Worm (Caenorhabditis elegans) whole organism, L2 larva: ENCODE data around the gene pro-1.

Source experiments
- C34F6.9 ChIP-seq: fragments of 150-350 bp; optimal IDR thresholded peaks from 2 replicates; lab custom pipeline; 2014; ENCODE audit warnings: missing biosample characterization, missing genetic modification characterization
- R02D3.7 ChIP-seq: fragments of 150-350 bp; optimal IDR thresholded peaks from 2 replicates; lab custom pipeline; 2014; ENCODE audit warnings: missing biosample characterization, missing genetic modification characterization
- alr-1 ChIP-seq: fragments of 150-350 bp; optimal IDR thresholded peaks from 2 replicates; lab custom pipeline; 2014; ENCODE audit warnings: missing biosample characterization, missing genetic modification characterization
- ama-1 ChIP-seq: fragments of 150-350 bp; optimal IDR thresholded peaks from 2 replicates; lab custom pipeline; 2018; ENCODE audit warnings: inconsistent platforms
- blmp-1 ChIP-seq: sonication (generic microtip); optimal IDR thresholded peaks from 2 replicates; lab custom pipeline; 2017; ENCODE audit warnings: missing genetic modification characterization, mild to moderate bottlenecking, missing compliant biosample characterization, antibody characterized with exemption, moderate library complexity; ENCODE audit not compliant: insufficient read depth
- ceh-16 ChIP-seq: fragments of 150-350 bp; optimal IDR thresholded peaks from 2 replicates; lab custom pipeline; 2014; ENCODE audit warnings: missing biosample characterization, missing genetic modification characterization
- ceh-82 ChIP-seq: fragments of 150-350 bp; optimal IDR thresholded peaks from 2 replicates; lab custom pipeline; 2014; ENCODE audit warnings: missing biosample characterization, missing genetic modification characterization
- crh-2 ChIP-seq: sonication (generic microtip); optimal IDR thresholded peaks from 2 replicates; lab custom pipeline; 2017; ENCODE audit warnings: missing biosample characterization, missing genetic modification characterization
- dmd-4 ChIP-seq: sonication (generic microtip); optimal IDR thresholded peaks from 2 replicates; lab custom pipeline; 2017; ENCODE audit warnings: missing biosample characterization, missing genetic modification characterization
- egl-27 ChIP-seq: sonication (generic microtip); optimal IDR thresholded peaks from 3 replicates; lab custom pipeline; 2017; ENCODE audit warnings: missing biosample characterization, missing genetic modification reagents, missing genetic modification characterization
- elt-3 ChIP-seq: sonication (generic microtip); optimal IDR thresholded peaks from 2 replicates; lab custom pipeline; 2017; ENCODE audit warnings: missing biosample characterization, missing genetic modification characterization
- gmeb-1 ChIP-seq: fragments of 150-350 bp; optimal IDR thresholded peaks from 2 replicates; lab custom pipeline; 2014; ENCODE audit warnings: missing biosample characterization, missing genetic modification characterization
- lin-11 ChIP-seq: fragments of 150-350 bp; sonication (generic microtip); optimal IDR thresholded peaks from 2 replicates; lab custom pipeline; 2014; ENCODE audit warnings: missing biosample characterization, missing genetic modification characterization, inconsistent platforms, mixed read lengths
- lin-39 ChIP-seq: fragments of 150-350 bp; optimal IDR thresholded peaks from 2 replicates; lab custom pipeline; 2014; ENCODE audit warnings: missing biosample characterization, missing genetic modification reagents, missing genetic modification characterization
- lsy-2 ChIP-seq, 2 experiments: fragments of 150-350 bp in 1 of 2; sonication (generic microtip) in 1 of 2; optimal IDR thresholded peaks; 2 replicates each; lab custom pipeline; 2014 to 2017; ENCODE audit warnings: missing biosample characterization in 2 of 2, missing genetic modification characterization in 2 of 2
- mdl-1 ChIP-seq, 2 experiments: fragments of 150-350 bp in 1 of 2; sonication (generic microtip) in 1 of 2; optimal IDR thresholded peaks; 2 replicates each; lab custom pipeline; 2017; ENCODE audit warnings: missing biosample characterization in 2 of 2, missing genetic modification characterization in 2 of 2
- nhr-10 ChIP-seq: sonication (generic microtip); optimal IDR thresholded peaks from 2 replicates; lab custom pipeline; 2017; ENCODE audit warnings: missing biosample characterization, missing genetic modification characterization
- nhr-129 ChIP-seq: fragments of 150-350 bp; optimal IDR thresholded peaks from 2 replicates; lab custom pipeline; 2014; ENCODE audit warnings: missing biosample characterization, missing genetic modification characterization
- nhr-21 ChIP-seq: fragments of 150-350 bp; optimal IDR thresholded peaks from 2 replicates; lab custom pipeline; 2014; ENCODE audit warnings: missing biosample characterization, missing genetic modification characterization
- nhr-23 ChIP-seq: fragments of 150-350 bp; optimal IDR thresholded peaks from 2 replicates; lab custom pipeline; 2014; ENCODE audit warnings: missing biosample characterization, missing genetic modification reagents, missing genetic modification characterization
- nhr-237 ChIP-seq: fragments of 150-350 bp; optimal IDR thresholded peaks from 2 replicates; lab custom pipeline; 2014; ENCODE audit warnings: missing biosample characterization, missing genetic modification characterization
- nhr-25 ChIP-seq: fragments of 150-350 bp; sonication (generic microtip); optimal IDR thresholded peaks from 3 replicates; lab custom pipeline; 2014; ENCODE audit warnings: missing biosample characterization, missing genetic modification characterization
- nhr-6 ChIP-seq: fragments of 150-350 bp; optimal IDR thresholded peaks from 2 replicates; lab custom pipeline; 2014; ENCODE audit warnings: missing biosample characterization, missing genetic modification characterization
- peb-1 ChIP-seq: fragments of 150-350 bp; optimal IDR thresholded peaks from 2 replicates; lab custom pipeline; 2014; ENCODE audit warnings: missing biosample characterization, missing genetic modification characterization
- sem-4 ChIP-seq: fragments of 150-350 bp; optimal IDR thresholded peaks from 2 replicates; lab custom pipeline; 2014; ENCODE audit warnings: missing biosample characterization, missing genetic modification reagents, missing genetic modification characterization
- skn-1 ChIP-seq: sonication (generic microtip); optimal IDR thresholded peaks from 2 replicates; lab custom pipeline; 2017; ENCODE audit warnings: missing biosample characterization, missing genetic modification characterization
- sma-3 ChIP-seq: sonication (generic microtip); optimal IDR thresholded peaks from 2 replicates; lab custom pipeline; 2016; ENCODE audit warnings: missing genetic modification reagents, missing genetic modification characterization, missing compliant biosample characterization
- sma-9 ChIP-seq, 2 experiments: fragments of 150-350 bp in 1 of 2; sonication (generic microtip) in 1 of 2; optimal IDR thresholded peaks; 2 replicates each; lab custom pipeline; 2014 to 2016; ENCODE audit warnings: missing genetic modification characterization in 2 of 2, mild to moderate bottlenecking in 1 of 2, missing biosample characterization in 1 of 2, missing compliant biosample characterization in 1 of 2, missing genetic modification reagents in 1 of 2, moderate library complexity in 1 of 2
- unc-55 ChIP-seq: fragments of 150-350 bp; sonication (generic microtip); optimal IDR thresholded peaks from 3 replicates; lab custom pipeline; 2014; ENCODE audit warnings: missing biosample characterization, missing genetic modification reagents, missing genetic modification characterization
- zag-1 ChIP-seq: fragments of 150-350 bp; optimal IDR thresholded peaks from 2 replicates; lab custom pipeline; 2014; ENCODE audit warnings: missing biosample characterization, missing genetic modification characterization
- ztf-1 ChIP-seq: fragments of 200-800 bp; sonication (Bioruptor generic); conservative IDR thresholded peaks from 2 replicates; pipeline ENCODE4 v1.3.6; 2022; ENCODE audit warnings: missing genetic modification characterization, missing compliant biosample characterization
- ztf-11 ChIP-seq: sonication (generic microtip); optimal IDR thresholded peaks from 2 replicates; lab custom pipeline; 2017; ENCODE audit warnings: missing biosample characterization, missing genetic modification characterization
- ztf-4 ChIP-seq: fragments of 150-350 bp; optimal IDR thresholded peaks from 2 replicates; lab custom pipeline; 2014; ENCODE audit warnings: missing biosample characterization, missing genetic modification characterization

The pro-1 gene

DNA sequence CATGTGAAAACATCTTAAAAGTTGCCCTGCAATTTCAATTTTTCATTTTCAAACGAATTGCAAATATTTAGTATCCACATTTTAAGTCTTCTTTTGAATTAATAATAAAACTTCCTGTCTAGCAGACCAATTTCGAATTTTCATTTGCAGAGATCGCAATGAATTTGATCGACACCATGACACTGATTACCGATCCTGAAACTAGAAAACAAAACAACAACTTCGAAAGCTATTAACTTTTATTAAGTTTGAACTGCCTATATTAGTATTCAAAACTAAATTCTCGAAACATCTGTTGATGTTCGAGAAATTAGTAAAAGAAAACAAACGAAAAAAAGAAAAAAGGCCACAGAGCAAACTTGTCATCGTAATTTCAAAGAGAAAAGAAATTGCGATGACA lies 32.4 kb upstream of the pro-1 start:
- no peak for TF ChIP-seq mdl-1 (tag; optimal IDR thresholded peaks at IDR 0.05; lab: Kevin White, UChicago)
- TF ChIP-seq nhr-21 (tag; lab: Kevin White, UChicago) = no peak
- no peak for TF ChIP-seq lsy-2 (tag; optimal IDR thresholded peaks at IDR 0.05; lab: Kevin White, UChicago)
- TF ChIP-seq nhr-10 = no peak
- TF ChIP-seq nhr-6 (tag; lab: Kevin White, UChicago) = no peak
- TF ChIP-seq gmeb-1 (tag; lab: Kevin White, UChicago) = no peak
- no peak for TF ChIP-seq ztf-11 (tag; lab: Kevin White, UChicago)
- TF ChIP-seq R02D3.7 = no peak
- TF ChIP-seq sma-3 (GFP tag; lab: Kevin White, UChicago) = no peak
- no peak for TF ChIP-seq unc-55 (GFP tag; lab: Kevin White, UChicago)
- no peak for TF ChIP-seq nhr-129 (tag; lab: Kevin White, UChicago)
- TF ChIP-seq sem-4 (tag; lab: Kevin White, UChicago) = no peak
- TF ChIP-seq ceh-82 (tag; lab: Kevin White, UChicago) = no peak

DNA sequence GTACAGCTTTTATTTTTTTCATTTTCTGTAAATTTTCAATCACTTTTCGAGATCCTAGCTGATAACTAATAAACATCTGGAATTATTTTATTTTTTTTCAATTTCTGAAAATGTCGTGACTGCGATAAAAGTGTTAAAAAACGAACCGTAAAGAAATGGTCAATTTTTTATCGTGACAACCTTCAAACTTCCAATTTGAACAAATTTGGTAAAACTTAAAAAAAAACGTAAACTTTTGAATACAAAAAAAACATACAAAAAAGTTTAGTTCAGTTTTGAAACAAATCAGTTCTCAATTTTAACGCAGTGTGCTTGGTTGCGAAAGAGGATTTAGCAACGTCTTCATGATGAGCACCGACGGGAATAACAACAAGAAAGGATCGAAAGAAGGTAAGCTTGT lies 30.2 kb upstream of the pro-1 start, which contains the start of gene C06A1.3:
TSS of gene C06A1.3 (plus strand) at position 301 of the 400 bp plus-strand sequence.
- no peak for TF ChIP-seq peb-1 (tag; lab: Kevin White, UChicago)
- TF ChIP-seq nhr-23 (tag; lab: Kevin White, UChicago) = no peak
- no peak for TF ChIP-seq nhr-237
- TF ChIP-seq dmd-4 (tag; lab: Kevin White, UChicago) = no peak
- no peak for TF ChIP-seq C34F6.9 (tag; lab: Kevin White, UChicago)
- no peak for TF ChIP-seq lin-39
- TF ChIP-seq ceh-82 (tag; lab: Kevin White, UChicago) = no peak
- no peak for TF ChIP-seq ztf-11 (tag; lab: Kevin White, UChicago)
- no peak for TF ChIP-seq lin-11 (tag; lab: Kevin White, UChicago)

DNA sequence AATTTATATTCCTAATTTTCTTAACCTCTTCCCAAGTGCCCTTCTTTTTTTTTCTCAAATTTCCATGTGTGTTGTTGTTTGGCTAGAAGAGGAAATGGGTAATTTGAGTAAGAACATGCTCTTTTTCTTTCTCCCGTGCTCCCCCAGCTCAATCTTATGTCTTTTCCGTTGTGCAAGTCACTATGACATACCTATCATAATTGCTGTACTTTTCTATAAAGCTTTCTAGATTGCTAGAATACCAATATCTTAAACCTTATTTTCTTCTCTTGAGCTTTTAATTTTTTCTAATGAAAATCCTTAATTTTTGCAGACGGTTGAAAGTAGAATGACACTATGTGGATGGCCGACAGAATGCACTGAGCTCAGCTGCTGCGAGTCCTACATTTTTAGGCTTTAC lies 28.5 kb upstream of the pro-1 start, which contains the start of gene txt-13:
TSS of gene txt-13 (plus strand) at position 301 of the 400 bp plus-strand sequence.
- TF ChIP-seq nhr-21 (tag; lab: Kevin White, UChicago) (no peak), elt-3 (tag; lab: Kevin White, UChicago) (no peak), C34F6.9 (tag; lab: Kevin White, UChicago) (no peak)

DNA sequence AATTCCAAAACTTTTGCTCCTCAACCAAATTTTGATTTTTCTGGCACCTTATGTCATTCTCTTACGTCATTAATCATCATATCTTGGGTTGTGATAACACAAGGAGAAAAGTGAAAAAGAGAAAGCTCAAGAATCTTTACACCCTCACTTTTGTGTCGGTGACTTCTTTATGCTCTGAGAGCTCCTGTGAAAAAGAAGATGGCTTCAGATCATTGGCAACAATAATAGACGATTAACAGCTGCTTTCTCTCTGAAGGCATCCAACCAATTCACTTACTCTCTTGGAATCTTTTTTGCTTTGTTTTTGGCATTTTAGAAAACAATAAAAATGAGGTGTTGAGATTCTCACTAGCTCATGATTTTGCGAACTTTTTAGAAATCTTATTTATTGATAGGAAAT lies 27.7 kb upstream of the pro-1 start:
- no peak for TF ChIP-seq zag-1 (tag; lab: Kevin White, UChicago)
- TF ChIP-seq nhr-21 (tag; lab: Kevin White, UChicago) = no peak
- TF ChIP-seq lsy-2 (tag; optimal IDR thresholded peaks at IDR 0.05; lab: Kevin White, UChicago) = peak in 1 of 2 experiments; percentile 19
- TF ChIP-seq elt-3 (tag; lab: Kevin White, UChicago) = no peak
- no peak for TF ChIP-seq crh-2 (tag; lab: Kevin White, UChicago)
- TF ChIP-seq blmp-1 (tag; lab: Kevin White, UChicago) = no peak
- no peak for TF ChIP-seq ceh-16 (tag; lab: Kevin White, UChicago)
- no peak for TF ChIP-seq ztf-11 (tag; lab: Kevin White, UChicago)
- peak; percentile 55 for TF ChIP-seq sma-9 (GFP tag; optimal IDR thresholded peaks at IDR 0.05; lab: Kevin White, UChicago)
- no peak for TF ChIP-seq sma-9 (tag; optimal IDR thresholded peaks at IDR 0.05; lab: Kevin White, UChicago)
- TF ChIP-seq, all 48 proteins: peak for 2

DNA sequence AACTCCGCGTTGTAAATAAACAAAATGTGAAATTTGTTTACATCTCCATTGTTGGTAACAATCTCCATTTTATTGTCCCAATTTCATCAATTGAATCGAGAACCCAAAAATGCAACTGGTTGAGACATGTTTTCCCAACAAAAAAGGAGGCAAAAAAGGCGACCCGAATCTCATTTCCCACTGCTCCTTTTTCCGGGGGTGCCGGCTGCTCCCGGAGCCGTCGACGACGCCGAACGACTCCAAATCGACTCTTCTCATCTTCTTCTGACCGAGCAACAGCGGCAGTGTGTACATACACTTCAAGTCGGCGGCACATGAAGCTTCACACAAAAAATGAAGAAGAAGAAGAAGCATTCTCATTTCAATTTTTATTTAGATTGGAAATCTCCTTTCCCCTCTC lies 24.7 kb upstream of the pro-1 start:
- TF ChIP-seq alr-1 (tag; lab: Kevin White, UChicago) (no peak), ztf-4 (tag; lab: Kevin White, UChicago) (no peak), sma-3 (GFP tag; lab: Kevin White, UChicago) (no peak), ztf-1 (GFP tag; lab: Robert Waterston, UW) (no peak), skn-1 (tag; lab: Kevin White, UChicago) (no peak), ama-1 (lab: Kevin White, UChicago) (no peak), nhr-21 (tag; lab: Kevin White, UChicago) (no peak), nhr-129 (tag; lab: Kevin White, UChicago) (no peak), nhr-25 (no peak), lin-39 (no peak), lin-11 (tag; lab: Kevin White, UChicago) (no peak), nhr-23 (tag; lab: Kevin White, UChicago) (no peak), ztf-11 (tag; lab: Kevin White, UChicago) (no peak), sem-4 (tag; lab: Kevin White, UChicago) (no peak), elt-3 (tag; lab: Kevin White, UChicago) (no peak), egl-27 (tag; lab: Kevin White, UChicago) (no peak), dmd-4 (tag; lab: Kevin White, UChicago) (no peak), unc-55 (GFP tag; lab: Kevin White, UChicago) (no peak), C34F6.9 (tag; lab: Kevin White, UChicago) (no peak)
- TF ChIP-seq, all 48 proteins: peak for 0
